Worm (Caenorhabditis elegans) whole organism, young adult: ENCODE data around the gene C56A3.5.
A peak's percentile ranks its signal among the peaks of the same experiment; 100 is the strongest.

Source experiments
- B0035.1 ChIP-seq: sonication (generic microtip); optimal IDR thresholded peaks from 2 replicates; lab custom pipeline; 2016; ENCODE audit warnings: missing genetic modification characterization, mild to moderate bottlenecking, missing compliant biosample characterization, missing genotype, missing genetic modification reagents
- B0336.3 ChIP-seq: fragments of 200-800 bp; sonication (Bioruptor generic); IDR thresholded peaks from 2 replicates; pipeline ENCODE4 v1.3.6; 2022; ENCODE audit warnings: missing genetic modification characterization, missing compliant biosample characterization
- C06A6.2 ChIP-seq: fragments of 200-800 bp; sonication (Bioruptor generic); conservative IDR thresholded peaks from 2 replicates; pipeline ENCODE4 v1.3.6; 2022; ENCODE audit warnings: missing genetic modification characterization, missing compliant biosample characterization
- C17E4.6 ChIP-seq: fragments of 200-800 bp; sonication (Bioruptor generic); IDR thresholded peaks from 2 replicates; pipeline ENCODE4 v1.3.6; 2022; ENCODE audit warnings: missing genetic modification reagents, missing genetic modification characterization, missing compliant biosample characterization
- F49E8.2 ChIP-seq: sonication (generic microtip); optimal IDR thresholded peaks from 3 replicates; lab custom pipeline; 2017; ENCODE audit warnings: missing genetic modification characterization, mild to moderate bottlenecking, missing compliant biosample characterization, antibody characterized with exemption, moderate library complexity; ENCODE audit not compliant: insufficient read depth
- F57C9.4 ChIP-seq: sonication (generic microtip); optimal IDR thresholded peaks from 2 replicates; lab custom pipeline; 2017; ENCODE audit warnings: mild to moderate bottlenecking, missing genetic modification characterization, missing compliant biosample characterization
- K11D2.4 ChIP-seq: fragments of 200-800 bp; sonication (Bioruptor generic); IDR thresholded peaks from 2 replicates; pipeline ENCODE4 v1.3.6; 2022; ENCODE audit warnings: missing genetic modification reagents, missing genetic modification characterization, missing compliant biosample characterization
- T07F8.4 ChIP-seq: sonication (generic microtip); optimal IDR thresholded peaks from 2 replicates; lab custom pipeline; 2016; ENCODE audit warnings: mild to moderate bottlenecking, missing genetic modification characterization, moderate library complexity, missing compliant biosample characterization
- Y53G8AR.9 ChIP-seq: fragments of 200-800 bp; sonication (Bioruptor generic); conservative IDR thresholded peaks from 2 replicates; pipeline ENCODE4 v1.3.6; 2022; ENCODE audit warnings: missing genetic modification reagents, missing genetic modification characterization, missing compliant biosample characterization
- Y95B8A.8 ChIP-seq: fragments of 200-800 bp; sonication (Bioruptor generic); IDR thresholded peaks from 2 replicates; pipeline ENCODE4 v1.3.6; 2022; ENCODE audit warnings: missing genetic modification reagents, missing genetic modification characterization, missing compliant biosample characterization
- ZK185.1 ChIP-seq: sonication (generic microtip); optimal IDR thresholded peaks from 2 replicates; lab custom pipeline; 2016; ENCODE audit warnings: mild to moderate bottlenecking, missing genetic modification characterization, missing compliant biosample characterization; ENCODE audit not compliant: poor library complexity, severe bottlenecking
- ama-1 ChIP-seq, 3 experiments: fragments of 150-350 bp in 1 of 3; sonication (generic microtip) in 2 of 3; optimal IDR thresholded peaks; 2 replicates each; lab custom pipeline; 2014 to 2018; ENCODE audit warnings: missing biosample characterization in 2 of 3, missing genetic modification characterization in 2 of 3, missing genetic modification reagents in 2 of 3
- aptf-3 ChIP-seq: fragments of 200-800 bp; sonication (Bioruptor generic); IDR thresholded peaks from 2 replicates; pipeline ENCODE4 v1.3.6; 2022; ENCODE audit warnings: missing genetic modification characterization, missing compliant biosample characterization
- atf-7 ChIP-seq: sonication (generic microtip); optimal IDR thresholded peaks from 2 replicates; lab custom pipeline; 2017; ENCODE audit warnings: mild to moderate bottlenecking, missing genetic modification characterization, missing compliant biosample characterization
- attf-5 ChIP-seq: fragments of 200-800 bp; sonication (Bioruptor generic); optimal IDR thresholded peaks from 2 replicates; lab custom pipeline; 2018; ENCODE audit warnings: mild to moderate bottlenecking, missing genetic modification characterization, missing compliant biosample characterization
- cebp-1 ChIP-seq, 2 experiments: fragments of 200-800 bp in 1 of 2; sonication (Bioruptor generic) in 1 of 2; sonication (generic microtip) in 1 of 2; IDR thresholded peaks in 1 of 2; optimal IDR thresholded peaks in 1 of 2; 2 replicates each; pipeline versions ENCODE4 v1.3.6 to Lab custom; 2017 to 2022; ENCODE audit warnings: missing compliant biosample characterization in 2 of 2, missing genetic modification characterization in 2 of 2, mild to moderate bottlenecking in 1 of 2, missing genetic modification reagents in 1 of 2, moderate library complexity in 1 of 2
- ceh-27 ChIP-seq: fragments of 200-800 bp; sonication (Bioruptor generic); optimal IDR thresholded peaks from 2 replicates; lab custom pipeline; 2018; ENCODE audit warnings: mild to moderate bottlenecking, missing genetic modification characterization, moderate library complexity, missing compliant biosample characterization
- ceh-79 ChIP-seq: sonication (generic microtip); optimal IDR thresholded peaks from 2 replicates; lab custom pipeline; 2017; ENCODE audit warnings: mild to moderate bottlenecking, missing genetic modification characterization, missing compliant biosample characterization
- ceh-91 ChIP-seq: fragments of 200-800 bp; sonication (Bioruptor generic); IDR thresholded peaks from 2 replicates; pipeline ENCODE4 v1.3.6; 2022; ENCODE audit warnings: missing genetic modification reagents, missing genetic modification characterization, missing compliant biosample characterization
- dpl-1 ChIP-seq: fragments of 150-350 bp; optimal IDR thresholded peaks from 2 replicates; lab custom pipeline; 2014; ENCODE audit warnings: missing biosample characterization, missing genetic modification reagents, missing genetic modification characterization
- efl-1 ChIP-seq: fragments of 150-350 bp; optimal IDR thresholded peaks from 2 replicates; lab custom pipeline; 2014; ENCODE audit warnings: missing biosample characterization, missing genetic modification reagents, missing genetic modification characterization
- egl-18 ChIP-seq: fragments of 200-800 bp; sonication (Bioruptor generic); IDR thresholded peaks from 2 replicates; pipeline ENCODE4 v1.3.6; 2022; ENCODE audit warnings: missing genetic modification reagents, missing genetic modification characterization, missing compliant biosample characterization
- egrh-3 ChIP-seq: fragments of 200-800 bp; sonication (Bioruptor generic); IDR thresholded peaks from 2 replicates; pipeline ENCODE4 v1.3.6; 2022; ENCODE audit warnings: missing genetic modification reagents, missing genetic modification characterization, missing compliant biosample characterization
- hlh-26 ChIP-seq: fragments of 200-800 bp; sonication (Bioruptor generic); conservative IDR thresholded peaks from 2 replicates; pipeline ENCODE4 v1.3.6; 2022; ENCODE audit warnings: missing genetic modification reagents, missing genetic modification characterization, missing compliant biosample characterization
- hmg-1.2 ChIP-seq: fragments of 200-800 bp; sonication (Bioruptor generic); IDR thresholded peaks from 2 replicates; pipeline ENCODE4 v1.3.6; 2022; ENCODE audit warnings: missing genetic modification reagents, missing genetic modification characterization, missing compliant biosample characterization
- lin-26 ChIP-seq: fragments of 200-800 bp; sonication (Bioruptor generic); IDR thresholded peaks from 2 replicates; pipeline ENCODE4 v1.3.6; 2022; ENCODE audit warnings: missing genetic modification reagents, missing genetic modification characterization, missing compliant biosample characterization
- madf-10 ChIP-seq: sonication (generic microtip); optimal IDR thresholded peaks from 2 replicates; lab custom pipeline; 2016; ENCODE audit warnings: mild to moderate bottlenecking, missing genetic modification characterization, missing compliant biosample characterization
- madf-6 ChIP-seq: fragments of 200-800 bp; sonication (Bioruptor generic); IDR thresholded peaks from 2 replicates; pipeline ENCODE4 v1.3.6; 2022; ENCODE audit warnings: missing genetic modification reagents, missing genetic modification characterization, missing compliant biosample characterization
- mcd-1 ChIP-seq: fragments of 200-800 bp; sonication (Bioruptor generic); IDR thresholded peaks from 2 replicates; pipeline ENCODE4 v1.3.6; 2022; ENCODE audit warnings: missing genetic modification reagents, missing genetic modification characterization, missing compliant biosample characterization
- nfya-1 ChIP-seq: sonication (generic microtip); optimal IDR thresholded peaks from 2 replicates; lab custom pipeline; 2017; ENCODE audit warnings: antibody characterized with exemption, missing compliant biosample characterization, missing genetic modification characterization, borderline replicate concordance; ENCODE audit not compliant: insufficient read depth
- nfya-2 ChIP-seq: fragments of 200-800 bp; sonication (Bioruptor generic); IDR thresholded peaks from 2 replicates; pipeline ENCODE4 v1.3.6; 2022; ENCODE audit warnings: missing genetic modification reagents, missing genetic modification characterization, missing compliant biosample characterization
- nhr-179 ChIP-seq: sonication (generic microtip); optimal IDR thresholded peaks from 2 replicates; lab custom pipeline; 2016; ENCODE audit warnings: mild to moderate bottlenecking, missing genetic modification characterization, missing compliant biosample characterization
- nhr-80 ChIP-seq: sonication (generic microtip); optimal IDR thresholded peaks from 2 replicates; lab custom pipeline; 2016; ENCODE audit warnings: missing genetic modification characterization, missing compliant biosample characterization
- pha-4 ChIP-seq: fragments of 150-350 bp; sonication (generic microtip); optimal IDR thresholded peaks from 2 replicates; lab custom pipeline; 2014; ENCODE audit warnings: missing biosample characterization, missing genetic modification reagents, missing genetic modification characterization
- rec-8 ChIP-seq, 2 experiments: sonication (generic microtip); optimal IDR thresholded peaks; 2 replicates each; lab custom pipeline; 2016; ENCODE audit warnings: mild to moderate bottlenecking in 2 of 2, missing genetic modification characterization in 2 of 2, missing genetic modification reagents in 2 of 2, missing genotype in 2 of 2, missing biosample characterization in 1 of 2, missing compliant biosample characterization in 1 of 2, moderate library complexity in 1 of 2
- repo-1 ChIP-seq: sonication (generic microtip); optimal IDR thresholded peaks from 2 replicates; lab custom pipeline; 2017; ENCODE audit warnings: mild to moderate bottlenecking, missing genetic modification characterization, missing compliant biosample characterization
- snpc-1.1 ChIP-seq: sonication (generic microtip); optimal IDR thresholded peaks from 2 replicates; lab custom pipeline; 2017; ENCODE audit warnings: missing genetic modification characterization, mild to moderate bottlenecking, missing compliant biosample characterization, antibody characterized with exemption, moderate library complexity, missing genotype, missing genetic modification reagents; ENCODE audit not compliant: insufficient read depth
- snpc-4 ChIP-seq, 5 experiments: fragments of 150-350 bp in 1 of 5; sonication (generic microtip) in 4 of 5; optimal IDR thresholded peaks; 2 replicates each; lab custom pipeline; 2014 to 2018; ENCODE audit warnings: missing genetic modification characterization in 5 of 5, missing biosample characterization in 3 of 5, antibody characterized with exemption in 2 of 5, mild to moderate bottlenecking in 2 of 5, missing compliant biosample characterization in 2 of 5, missing genotype in 2 of 5, moderate library complexity in 2 of 5, missing genetic modification reagents in 1 of 5
- sptf-2 ChIP-seq: fragments of 200-800 bp; sonication (Bioruptor generic); optimal IDR thresholded peaks from 2 replicates; lab custom pipeline; 2018; ENCODE audit warnings: mild to moderate bottlenecking, missing genetic modification characterization, missing compliant biosample characterization
- tbx-9 ChIP-seq: sonication (generic microtip); optimal IDR thresholded peaks from 2 replicates; lab custom pipeline; 2016; ENCODE audit warnings: borderline replicate concordance, missing genetic modification characterization, inconsistent platforms, missing compliant biosample characterization
- xnd-1 ChIP-seq: sonication (generic microtip); optimal IDR thresholded peaks from 2 replicates; lab custom pipeline; 2016; ENCODE audit warnings: missing genotype, missing genetic modification reagents, missing genetic modification characterization, missing compliant biosample characterization
- ztf-18 ChIP-seq: sonication (generic microtip); optimal IDR thresholded peaks from 2 replicates; lab custom pipeline; 2016; ENCODE audit warnings: missing genotype, mild to moderate bottlenecking, missing genetic modification characterization, missing compliant biosample characterization
- ztf-25 ChIP-seq: fragments of 200-800 bp; sonication (Bioruptor generic); IDR thresholded peaks from 2 replicates; pipeline ENCODE4 v1.3.6; 2022; ENCODE audit warnings: missing genetic modification reagents, missing genetic modification characterization, missing compliant biosample characterization
- ztf-28 ChIP-seq: fragments of 200-800 bp; sonication (Bioruptor generic); IDR thresholded peaks from 2 replicates; pipeline ENCODE4 v1.3.6; 2022; ENCODE audit warnings: missing genetic modification reagents, missing genetic modification characterization, missing compliant biosample characterization
- ztf-3 ChIP-seq: fragments of 200-800 bp; sonication (Bioruptor generic); optimal IDR thresholded peaks from 2 replicates; lab custom pipeline; 2018; ENCODE audit warnings: mild to moderate bottlenecking, missing genetic modification characterization, missing compliant biosample characterization
- ztf-6 ChIP-seq: fragments of 200-800 bp; sonication (Bioruptor generic); IDR thresholded peaks from 2 replicates; pipeline ENCODE4 v1.3.6; 2022; ENCODE audit warnings: missing genetic modification reagents, missing genetic modification characterization, missing compliant biosample characterization

The C56A3.5 gene

ce11 chrV:13565197-13565596 lies 13.4 kb downstream of the C56A3.5 start (continued):
- TF ChIP-seq ceh-91 (GFP tag; lab: Robert Waterston, UW) (no peak), tbx-9 (tag; lab: Kevin White, UChicago) (no peak), F49E8.2 (tag; lab: Kevin White, UChicago) (no peak), Y95B8A.8 (peak; percentile 38; the same call in 1 of the 2 replicates), ceh-79 (no peak), sptf-2 (GFP tag; lab: Kevin White, UChicago) (no peak), hlh-26 (GFP tag; lab: Robert Waterston, UW) (no peak), B0035.1 (tag; lab: Kevin White, UChicago) (no peak), C17E4.6 (GFP tag; lab: Robert Waterston, UW) (no peak), efl-1 (GFP tag; lab: Kevin White, UChicago) (no peak), rec-8 (tag; optimal IDR thresholded peaks at IDR 0.05; lab: Kevin White, UChicago) (no peak), lin-26 (no peak), Y53G8AR.9 (GFP tag; lab: Robert Waterston, UW) (peak; percentile 61; the same call in 1 of the 2 replicates), ztf-3 (GFP tag; lab: Kevin White, UChicago) (no peak), snpc-1.1 (tag; lab: Kevin White, UChicago) (no peak), ceh-27 (GFP tag; lab: Kevin White, UChicago) (peak; percentile 88), mcd-1 (peak; percentile 96), F57C9.4 (no peak), nfya-2 (no peak), B0336.3 (peak; percentile 57), K11D2.4 (GFP tag; lab: Robert Waterston, UW) (peak; percentile 65; the same call in 1 of the 2 replicates), nhr-179 (tag; lab: Kevin White, UChicago) (no peak), ama-1 (optimal IDR thresholded peaks at IDR 0.05; lab: Kevin White, UChicago) (peak; percentile 18), ama-1 (GFP tag; optimal IDR thresholded peaks at IDR 0.05; lab: Kevin White, UChicago) (no peak), atf-7 (peak; percentile 85), dpl-1 (GFP tag; lab: Kevin White, UChicago) (peak; percentile 0), madf-6 (peak; percentile 42; the same call in 1 of the 2 replicates), attf-5 (GFP tag; lab: Kevin White, UChicago) (peak; percentile 92), nhr-80 (tag; lab: Kevin White, UChicago) (peak; percentile 97), cebp-1 (GFP tag; IDR thresholded peaks at IDR 0.05; lab: Robert Waterston, UW) (peak; percentile 44; the same call in 1 of the 2 replicates), cebp-1 (tag; optimal IDR thresholded peaks at IDR 0.05; lab: Kevin White, UChicago) (peak; percentile 85), ZK185.1 (peak; percentile 70), C06A6.2 (GFP tag; lab: Robert Waterston, UW) (peak; percentile 81), T07F8.4 (no peak), repo-1 (tag; lab: Kevin White, UChicago) (peak; percentile 26), aptf-3 (GFP tag; lab: Robert Waterston, UW) (no peak), snpc-4 (GFP tag; optimal IDR thresholded peaks at IDR 0.05; lab: Kevin White, UChicago) (peak; percentile 19), snpc-4 (tag; optimal IDR thresholded peaks at IDR 0.05; lab: Kevin White, UChicago) (peak in 2 of 4 experiments; percentile 70 to 71), nfya-1 (tag; lab: Kevin White, UChicago) (no peak), ztf-28 (GFP tag; lab: Robert Waterston, UW) (no peak), madf-10 (tag; lab: Kevin White, UChicago) (peak; percentile 74), ztf-6 (0 out of 2 replicates have a peak, but pooled peaks have one; percentile 20), xnd-1 (no peak), ztf-25 (GFP tag; lab: Robert Waterston, UW) (no peak), egrh-3 (GFP tag; lab: Robert Waterston, UW) (0 out of 2 replicates have a peak, but pooled peaks have one; percentile 10), pha-4 (tag; lab: Kevin White, UChicago) (peak; percentile 18), hmg-1.2 (GFP tag; lab: Robert Waterston, UW) (peak; percentile 99), ztf-18 (tag; lab: Kevin White, UChicago) (peak; percentile 56), egl-18 (GFP tag; lab: Robert Waterston, UW) (no peak)
